ENCODE assay signal across 3 worm cellular contexts in the genomic region with DNA sequence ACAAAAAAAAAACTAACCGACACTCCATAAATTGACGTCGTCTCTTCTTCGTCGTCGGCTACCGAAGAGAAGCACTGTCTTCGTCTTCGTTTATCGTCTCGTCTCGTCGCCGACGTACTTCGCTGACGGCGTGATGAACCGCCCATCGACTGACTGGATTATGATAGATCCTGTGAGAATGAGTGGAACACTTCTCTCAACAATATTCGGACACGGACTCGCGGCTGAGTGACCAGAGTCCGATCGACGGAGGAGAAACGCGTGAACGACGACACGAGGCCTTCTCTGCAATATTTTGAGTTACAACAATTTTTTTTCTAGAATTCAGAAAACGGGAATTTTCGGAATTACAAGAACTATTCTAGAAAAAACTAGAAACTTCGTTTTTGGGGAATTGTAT.
TF ChIP-seq lines count a peak whose summit lies in the region.

skn-1 (minus strand) TSS at position 146 of the 400 bp plus-strand sequence.

TF ChIP-seq in whole organism, L3 larva, 47 proteins besides CTCF, POLR2A, EP300 and RAD21:
- peak; percentile 14 for TF ChIP-seq lsy-12 (tag; optimal IDR thresholded peaks at IDR 0.05; lab: Kevin White, UChicago)
- no peak for TF ChIP-seq snpc-4 (tag; optimal IDR thresholded peaks at IDR 0.05; lab: Kevin White, UChicago)

TF ChIP-seq in whole organism, L4 larva, 104 proteins besides CTCF, POLR2A, EP300 and RAD21:
- TF ChIP-seq ceh-62 (tag; optimal IDR thresholded peaks at IDR 0.05; lab: Kevin White, UChicago) (no peak), spr-3 (GFP tag; optimal IDR thresholded peaks at IDR 0.05; lab: Kevin White, UChicago) (no peak), ZK546.5 (tag; optimal IDR thresholded peaks at IDR 0.05; lab: Kevin White, UChicago) (no peak), nhr-42 (GFP tag; IDR thresholded peaks at IDR 0.05; lab: Robert Waterston, UW) (0 out of 2 replicates have a peak, but pooled peaks have one; percentile 14), skn-1 (tag; optimal IDR thresholded peaks at IDR 0.05; lab: Kevin White, UChicago) (no peak), T26A8.4 (GFP tag; IDR thresholded peaks at IDR 0.05; lab: Robert Waterston, UW) (0 out of 2 replicates have a peak, but pooled peaks have one; percentile 12), lin-13 (GFP tag; optimal IDR thresholded peaks at IDR 0.05; lab: Kevin White, UChicago) (no peak), spr-1 (tag; optimal IDR thresholded peaks at IDR 0.05; lab: Kevin White, UChicago) (no peak), madf-5 (GFP tag; IDR thresholded peaks at IDR 0.05; lab: Robert Waterston, UW) (no peak), daf-8 (GFP tag; IDR thresholded peaks at IDR 0.05; lab: Robert Waterston, UW) (no peak), gei-8 (GFP tag; optimal IDR thresholded peaks at IDR 0.05; lab: Kevin White, UChicago) (no peak), hlh-30 (tag; optimal IDR thresholded peaks at IDR 0.05; lab: Kevin White, UChicago; ENCODE audit: insufficient read depth) (peak; percentile 9), set-16 (GFP tag; IDR thresholded peaks at IDR 0.05; lab: Robert Waterston, UW) (no peak), duxl-1 (tag; optimal IDR thresholded peaks at IDR 0.05; lab: Kevin White, UChicago; ENCODE audit: poor library complexity) (peak; percentile 27), nhr-77 (tag; optimal IDR thresholded peaks at IDR 0.05; lab: Kevin White, UChicago) (no peak), ctbp-1 (GFP tag; IDR thresholded peaks at IDR 0.05; lab: Robert Waterston, UW) (no peak)

TF ChIP-seq in whole organism, young adult, 124 proteins besides CTCF, POLR2A, EP300 and RAD21 (continues in another document):
- TF ChIP-seq somi-1 (GFP tag; optimal IDR thresholded peaks at IDR 0.05; lab: Kevin White, UChicago) (no peak), F57C9.4 (tag; optimal IDR thresholded peaks at IDR 0.05; lab: Kevin White, UChicago) (no peak), atf-7 (tag; optimal IDR thresholded peaks at IDR 0.05; lab: Kevin White, UChicago) (no peak), gei-17 (GFP tag; optimal IDR thresholded peaks at IDR 0.05; lab: Kevin White, UChicago) (no peak), mcd-1 (GFP tag; IDR thresholded peaks at IDR 0.05; lab: Robert Waterston, UW) (no peak), snpc-1.1 (tag; optimal IDR thresholded peaks at IDR 0.05; lab: Kevin White, UChicago; ENCODE audit: insufficient read depth) (no peak), aptf-3 (GFP tag; IDR thresholded peaks at IDR 0.05; lab: Robert Waterston, UW) (no peak), lin-54 (GFP tag; optimal IDR thresholded peaks at IDR 0.05; lab: Kevin White, UChicago) (peak; percentile 13), Y53G8AR.9 (GFP tag; conservative IDR thresholded peaks at IDR 0.05; lab: Robert Waterston, UW) (no peak), ceh-58 (GFP tag; IDR thresholded peaks at IDR 0.05; lab: Robert Waterston, UW) (no peak), snpc-4 (GFP tag; optimal IDR thresholded peaks at IDR 0.05; lab: Kevin White, UChicago) (no peak), snpc-4 (tag; optimal IDR thresholded peaks at IDR 0.05; lab: Kevin White, UChicago) (no peak), nhr-80 (tag; optimal IDR thresholded peaks at IDR 0.05; lab: Kevin White, UChicago) (no peak), nfya-1 (tag; optimal IDR thresholded peaks at IDR 0.05; lab: Kevin White, UChicago; ENCODE audit: borderline replicate concordance, insufficient read depth) (no peak), sptf-2 (GFP tag; optimal IDR thresholded peaks at IDR 0.05; lab: Kevin White, UChicago) (no peak), unc-62 (GFP tag; optimal IDR thresholded peaks at IDR 0.05; lab: Kevin White, UChicago) (no peak), Y56A3A.18 (GFP tag; IDR thresholded peaks at IDR 0.05; lab: Robert Waterston, UW) (no peak), pbrm-1 (GFP tag; IDR thresholded peaks at IDR 0.05; lab: Robert Waterston, UW) (no peak), athp-1 (tag; optimal IDR thresholded peaks at IDR 0.05; lab: Kevin White, UChicago) (no peak), cebp-1 (GFP tag; IDR thresholded peaks at IDR 0.05; lab: Robert Waterston, UW) (0 out of 2 replicates have a peak, but pooled peaks have one; percentile 20), cebp-1 (tag; optimal IDR thresholded peaks at IDR 0.05; lab: Kevin White, UChicago) (peak; percentile 13), ztf-18 (tag; optimal IDR thresholded peaks at IDR 0.05; lab: Kevin White, UChicago) (no peak), nhr-179 (tag; optimal IDR thresholded peaks at IDR 0.05; lab: Kevin White, UChicago) (no peak), B0035.1 (tag; optimal IDR thresholded peaks at IDR 0.05; lab: Kevin White, UChicago) (no peak), B0261.1 (tag; optimal IDR thresholded peaks at IDR 0.05; lab: Kevin White, UChicago) (no peak), ceh-100 (GFP tag; IDR thresholded peaks at IDR 0.05; lab: Robert Waterston, UW) (no peak), Y67H2A.10 (GFP tag; conservative IDR thresholded peaks at IDR 0.05; lab: Robert Waterston, UW) (no peak), egl-18 (GFP tag; IDR thresholded peaks at IDR 0.05; lab: Robert Waterston, UW) (no peak), nfyb-1 (GFP tag; IDR thresholded peaks at IDR 0.05; lab: Robert Waterston, UW) (peak; percentile 76; the same call in 1 of the 2 replicates), die-1 (tag; optimal IDR thresholded peaks at IDR 0.05; lab: Kevin White, UChicago) (no peak), hsf-1 (GFP tag; IDR thresholded peaks at IDR 0.05; lab: Robert Waterston, UW) (no peak), nhr-90 (tag; optimal IDR thresholded peaks at IDR 0.05; lab: Kevin White, UChicago) (no peak), egl-44 (GFP tag; IDR thresholded peaks at IDR 0.05; lab: Robert Waterston, UW) (no peak), T26A5.8 (tag; optimal IDR thresholded peaks at IDR 0.05; lab: Kevin White, UChicago) (no peak), F55B11.4 (tag; optimal IDR thresholded peaks at IDR 0.05; lab: Kevin White, UChicago; ENCODE audit: borderline replicate concordance, insufficient read depth) (no peak), sea-2 (GFP tag; IDR thresholded peaks at IDR 0.05; lab: Robert Waterston, UW) (no peak), F23B12.7 (tag; optimal IDR thresholded peaks at IDR 0.05; lab: Kevin White, UChicago; ENCODE audit: insufficient read depth) (no peak), let-526 (GFP tag; IDR thresholded peaks at IDR 0.05; lab: Robert Waterston, UW) (0 out of 2 replicates have a peak, but pooled peaks have one; percentile 21), lin-40 (tag; optimal IDR thresholded peaks at IDR 0.05; lab: Kevin White, UChicago) (no peak), efl-1 (GFP tag; optimal IDR thresholded peaks at IDR 0.05; lab: Kevin White, UChicago) (no peak), chd-7 (tag; optimal IDR thresholded peaks at IDR 0.05; lab: Kevin White, UChicago) (no peak), ekl-4 (GFP tag; IDR thresholded peaks at IDR 0.05; lab: Robert Waterston, UW) (no peak), zfh-2 (GFP tag; conservative IDR thresholded peaks at IDR 0.05; lab: Robert Waterston, UW) (0 out of 2 replicates have a peak, but pooled peaks have one; percentile 12), rpc-1 (optimal IDR thresholded peaks at IDR 0.05; lab: Kevin White, UChicago) (no peak), rpc-1 (tag; optimal IDR thresholded peaks at IDR 0.05; lab: Kevin White, UChicago) (no peak), madf-6 (GFP tag; IDR thresholded peaks at IDR 0.05; lab: Robert Waterston, UW) (no peak), B0336.3 (GFP tag; IDR thresholded peaks at IDR 0.05; lab: Robert Waterston, UW) (peak; percentile 26; the same call in 1 of the 2 replicates), ceh-79 (tag; optimal IDR thresholded peaks at IDR 0.05; lab: Kevin White, UChicago) (no peak), attf-3 (GFP tag; conservative IDR thresholded peaks at IDR 0.05; lab: Robert Waterston, UW) (no peak), repo-1 (tag; optimal IDR thresholded peaks at IDR 0.05; lab: Kevin White, UChicago) (peak; percentile 52), egrh-3 (GFP tag; IDR thresholded peaks at IDR 0.05; lab: Robert Waterston, UW) (no peak), ZK185.1 (tag; optimal IDR thresholded peaks at IDR 0.05; lab: Kevin White, UChicago; ENCODE audit: poor library complexity, severe bottlenecking) (no peak), F57A8.1 (GFP tag; optimal IDR thresholded peaks at IDR 0.05; lab: Kevin White, UChicago) (no peak), lag-1 (GFP tag; IDR thresholded peaks at IDR 0.05; lab: Robert Waterston, UW) (no peak), ztf-25 (GFP tag; IDR thresholded peaks at IDR 0.05; lab: Robert Waterston, UW) (no peak), C06A6.2 (GFP tag; conservative IDR thresholded peaks at IDR 0.05; lab: Robert Waterston, UW) (no peak), lir-1 (GFP tag; conservative IDR thresholded peaks at IDR 0.05; lab: Robert Waterston, UW) (no peak), cebp-2 (GFP tag; IDR thresholded peaks at IDR 0.05; lab: Robert Waterston, UW) (no peak), hlh-26 (GFP tag; conservative IDR thresholded peaks at IDR 0.05; lab: Robert Waterston, UW) (no peak), nhr-120 (GFP tag; IDR thresholded peaks at IDR 0.05; lab: Robert Waterston, UW) (no peak), lsy-27 (tag; optimal IDR thresholded peaks at IDR 0.05; lab: Kevin White, UChicago; ENCODE audit: borderline replicate concordance, insufficient read depth) (no peak), mxl-1 (tag; optimal IDR thresholded peaks at IDR 0.05; lab: Kevin White, UChicago) (no peak), ets-4 (GFP tag; optimal IDR thresholded peaks at IDR 0.05; lab: Kevin White, UChicago) (no peak), nhr-27 (tag; optimal IDR thresholded peaks at IDR 0.05; lab: Kevin White, UChicago) (no peak), xnd-1 (tag; optimal IDR thresholded peaks at IDR 0.05; lab: Kevin White, UChicago) (no peak), madf-3 (GFP tag; IDR thresholded peaks at IDR 0.05; lab: Robert Waterston, UW) (0 out of 2 replicates have a peak, but pooled peaks have one; percentile 32), hrde-1 (tag; optimal IDR thresholded peaks at IDR 0.05; lab: Kevin White, UChicago; ENCODE audit: borderline replicate concordance) (no peak), mes-4 (tag; optimal IDR thresholded peaks at IDR 0.05; lab: Kevin White, UChicago) (no peak), mel-28 (tag; optimal IDR thresholded peaks at IDR 0.05; lab: Kevin White, UChicago; ENCODE audit: borderline replicate concordance) (no peak), ztf-3 (GFP tag; optimal IDR thresholded peaks at IDR 0.05; lab: Kevin White, UChicago) (no peak), tlf-1 (GFP tag; optimal IDR thresholded peaks at IDR 0.05; lab: Kevin White, UChicago) (no peak)
